Worm (Caenorhabditis elegans): Measurements from ENCODE around the gene K04G7.1.
A peak's percentile ranks its signal among the peaks of the same experiment; 100 is the strongest.

The K04G7.1 gene

ce11 chrIII:7198838-7199237 is 36.3 kb downstream of the K04G7.1 start, which contains the start of gene pfd-5 (continued):
- no peak for TF ChIP-seq ceh-91 (GFP tag; IDR thresholded peaks at IDR 0.05)
- no peak for TF ChIP-seq C06A6.2 (GFP tag; conservative IDR thresholded peaks at IDR 0.05)
- peak; percentile 39 for TF ChIP-seq D2030.7 (GFP tag; IDR thresholded peaks at IDR 0.05)
- peak; percentile 11 for TF ChIP-seq ztf-18 (tag; optimal IDR thresholded peaks at IDR 0.05)
- peak; percentile 70 for TF ChIP-seq dpl-1 (GFP tag; optimal IDR thresholded peaks at IDR 0.05)
- TF ChIP-seq dpff-1 (tag; optimal IDR thresholded peaks at IDR 0.05): no peak
- no peak for TF ChIP-seq F23B12.7 (tag; optimal IDR thresholded peaks at IDR 0.05; ENCODE audit: insufficient read depth)
- no peak for TF ChIP-seq B0336.3 (GFP tag; IDR thresholded peaks at IDR 0.05)
- peak; percentile 11 for TF ChIP-seq lsl-1 (GFP tag; optimal IDR thresholded peaks at IDR 0.05)

- TF ChIP-seq athp-1 (tag; optimal IDR thresholded peaks at IDR 0.05) (no peak), lir-1 (GFP tag; conservative IDR thresholded peaks at IDR 0.05) (no peak), ccch-3 (GFP tag; optimal IDR thresholded peaks at IDR 0.05) (no peak), pha-4 (tag; optimal IDR thresholded peaks at IDR 0.05) (no peak), dox-1 (GFP tag; IDR thresholded peaks at IDR 0.05) (no peak), mes-4 (tag; optimal IDR thresholded peaks at IDR 0.05) (no peak), rec-8 (tag; optimal IDR thresholded peaks at IDR 0.05) (no peak), Y56A3A.18 (GFP tag; IDR thresholded peaks at IDR 0.05) (no peak), ceh-58 (GFP tag; IDR thresholded peaks at IDR 0.05) (no peak), zim-3 (tag; optimal IDR thresholded peaks at IDR 0.05) (no peak), ama-1 (optimal IDR thresholded peaks at IDR 0.05) (no peak), ama-1 (GFP tag; optimal IDR thresholded peaks at IDR 0.05) (no peak), F39B2.1 (GFP tag; IDR thresholded peaks at IDR 0.05) (no peak), nhr-179 (tag; optimal IDR thresholded peaks at IDR 0.05) (no peak), atf-7 (tag; optimal IDR thresholded peaks at IDR 0.05) (no peak), ztf-25 (GFP tag; IDR thresholded peaks at IDR 0.05) (no peak), snpc-1.3 (tag; optimal IDR thresholded peaks at IDR 0.05; ENCODE audit: insufficient read depth) (no peak), ztf-18 (tag; optimal IDR thresholded peaks at IDR 0.05) (no peak)
Observed at ce11 chrIII:7199467-7199866, 37.0 kb downstream of the K04G7.1 start.

DNA sequence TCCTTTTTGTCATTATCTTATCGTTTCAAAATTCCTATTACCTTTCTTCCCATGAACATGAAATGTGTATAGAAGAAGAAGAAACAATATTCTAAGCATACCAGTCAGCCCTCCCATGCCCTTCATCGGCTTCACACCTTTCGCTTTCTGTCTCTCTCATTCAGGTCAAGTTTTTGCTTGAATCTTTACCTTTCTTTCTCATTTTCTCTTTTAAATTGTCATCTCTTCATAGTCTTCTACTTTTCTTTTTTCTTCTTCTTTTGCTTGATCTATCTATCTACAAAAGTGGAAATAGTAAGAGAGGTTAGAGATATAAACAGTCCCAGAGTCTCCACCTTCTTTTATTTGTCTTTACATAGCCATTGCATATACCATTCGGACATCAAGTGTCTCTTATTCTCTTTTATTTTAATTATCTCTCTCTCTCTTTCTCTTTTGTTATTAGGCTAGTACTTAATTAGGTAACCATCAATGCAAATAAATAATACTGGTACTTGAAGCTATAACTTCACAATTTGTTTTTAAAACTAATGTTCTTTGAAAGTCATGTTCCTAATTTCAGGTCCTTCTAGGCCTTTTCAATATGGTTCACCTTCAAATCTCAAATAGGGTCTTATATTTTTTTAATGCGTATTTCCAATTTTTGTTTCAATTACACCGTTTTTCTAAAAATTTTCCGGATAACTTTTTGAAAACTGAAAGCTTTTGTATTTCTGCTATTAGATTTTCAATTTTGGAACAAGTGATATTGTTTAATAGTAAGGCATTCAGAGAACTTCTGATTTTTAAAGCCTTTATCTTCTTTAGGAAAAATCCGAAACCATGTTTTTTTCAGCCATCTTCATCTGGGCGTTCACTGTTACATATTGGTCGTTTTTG is 39.1 kb downstream of the K04G7.1 start, which contains the start of gene dpy-31:
TSS of gene dpy-31 (plus strand) at position 829 of the 879 bp plus-strand sequence.
- TF ChIP-seq F49E8.2 (tag; optimal IDR thresholded peaks at IDR 0.05; ENCODE audit: insufficient read depth): no peak
- TF ChIP-seq Y95B8A.8 (GFP tag; IDR thresholded peaks at IDR 0.05): no peak
- no peak for TF ChIP-seq let-526 (GFP tag; IDR thresholded peaks at IDR 0.05)
- no peak for TF ChIP-seq ets-4 (GFP tag; optimal IDR thresholded peaks at IDR 0.05)
- TF ChIP-seq ccch-3 (GFP tag; optimal IDR thresholded peaks at IDR 0.05): no peak
- TF ChIP-seq nfyb-1 (GFP tag; IDR thresholded peaks at IDR 0.05): no peak
- TF ChIP-seq zim-3 (tag; optimal IDR thresholded peaks at IDR 0.05): no peak
- TF ChIP-seq repo-1 (tag; optimal IDR thresholded peaks at IDR 0.05): no peak
- no peak for TF ChIP-seq dpl-1 (GFP tag; optimal IDR thresholded peaks at IDR 0.05)
- TF ChIP-seq egrh-3 (GFP tag; IDR thresholded peaks at IDR 0.05): no peak
- TF ChIP-seq mcd-1 (GFP tag; IDR thresholded peaks at IDR 0.05): no peak
- no peak for TF ChIP-seq ztf-28 (GFP tag; IDR thresholded peaks at IDR 0.05)
- TF ChIP-seq Y56A3A.18 (GFP tag; IDR thresholded peaks at IDR 0.05): no peak
- TF ChIP-seq rpc-1 (optimal IDR thresholded peaks at IDR 0.05): no peak
- no peak for TF ChIP-seq rpc-1 (tag; optimal IDR thresholded peaks at IDR 0.05)
- TF ChIP-seq F37B4.10 (GFP tag; IDR thresholded peaks at IDR 0.05): no peak
- no peak for TF ChIP-seq B0336.3 (GFP tag; IDR thresholded peaks at IDR 0.05)
- TF ChIP-seq hrde-1 (tag; optimal IDR thresholded peaks at IDR 0.05; ENCODE audit: borderline replicate concordance): no peak
